Worm (Caenorhabditis elegans): ENCODE measurements around the gene ebp-2.

DNA sequence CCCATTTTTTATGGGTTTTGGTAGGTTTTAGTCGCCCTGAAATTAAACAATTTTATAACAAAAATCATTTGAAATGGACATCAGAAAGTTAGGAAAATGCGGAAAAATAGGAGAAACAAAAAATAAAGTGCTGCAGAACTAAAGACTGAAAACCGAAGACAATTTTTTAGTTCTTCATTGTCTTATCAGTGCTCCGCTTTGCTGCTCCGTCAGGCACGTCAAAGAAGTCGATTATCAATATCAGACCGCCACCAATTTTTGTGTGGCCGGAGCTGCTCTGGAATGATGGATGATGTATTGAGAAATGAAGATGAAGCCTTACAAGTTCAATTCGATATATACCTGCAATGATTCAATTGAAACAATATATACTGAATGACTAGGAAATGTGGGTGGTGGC, 4.1 kb upstream of the ebp-2 start, which contains the start of gene vha-6:
- no peak for TF ChIP-seq set-16 (GFP tag; IDR thresholded peaks at IDR 0.05)
- no peak for TF ChIP-seq ztf-11 (tag; optimal IDR thresholded peaks at IDR 0.05)
- no peak for TF ChIP-seq ctbp-1 (GFP tag; IDR thresholded peaks at IDR 0.05)
- no peak for TF ChIP-seq lin-13 (GFP tag; optimal IDR thresholded peaks at IDR 0.05)
- no peak for TF ChIP-seq mdl-1 (tag; optimal IDR thresholded peaks at IDR 0.05)
- no peak for TF ChIP-seq unc-130 (GFP tag; optimal IDR thresholded peaks at IDR 0.05)
- no peak for TF ChIP-seq cey-2 (tag; optimal IDR thresholded peaks at IDR 0.05; ENCODE audit: borderline replicate concordance, insufficient read depth)
- TF ChIP-seq lin-15B (tag; optimal IDR thresholded peaks at IDR 0.05) = no peak
- no peak for TF ChIP-seq unc-39 (tag; optimal IDR thresholded peaks at IDR 0.05)
- TF ChIP-seq daf-12 (tag; optimal IDR thresholded peaks at IDR 0.05) = no peak

Data from whole organism, L4 larva.